Fruit fly (Drosophila melanogaster) whole organism, embryonic: ENCODE data around the gene P5CDh1.

Experiments
- CG15011 ChIP-seq: fragments of 200-800 bp; sonication (Bioruptor generic); optimal IDR thresholded peaks from 3 replicates; lab custom pipeline; 2018; ENCODE audit warnings: missing biosample characterization, mild to moderate bottlenecking, missing genetic modification characterization
- Dll ChIP-seq: fragments of 200-800 bp; sonication (Bioruptor generic); IDR thresholded peaks from 4 replicates; pipeline ENCODE4 v1.3.6; 2022; ENCODE audit warnings: missing biosample characterization, missing genetic modification characterization; ENCODE audit not compliant: partially characterized antibody
- Ssrp ChIP-seq: fragments of 200-800 bp; sonication (Bioruptor generic); optimal IDR thresholded peaks from 2 replicates; lab custom pipeline; 2018; ENCODE audit warnings: missing biosample characterization, mild to moderate bottlenecking, missing genetic modification characterization, moderate library complexity
- stwl ChIP-seq: fragments of 200-800 bp; sonication (Bioruptor generic); optimal IDR thresholded peaks from 3 replicates; lab custom pipeline; 2018; ENCODE audit warnings: missing biosample characterization, mild to moderate bottlenecking, missing genetic modification characterization, moderate library complexity
- tap ChIP-seq: fragments of 200-800 bp; optimal IDR thresholded peaks from 3 replicates; lab custom pipeline; 2019; ENCODE audit warnings: missing biosample characterization, mild to moderate bottlenecking, missing genetic modification characterization, moderate library complexity
- tio ChIP-seq: fragments of 200-800 bp; sonication (Bioruptor generic); optimal IDR thresholded peaks from 2 replicates; lab custom pipeline; 2017; ENCODE audit warnings: missing biosample characterization, missing genetic modification characterization, inconsistent platforms

DNA sequence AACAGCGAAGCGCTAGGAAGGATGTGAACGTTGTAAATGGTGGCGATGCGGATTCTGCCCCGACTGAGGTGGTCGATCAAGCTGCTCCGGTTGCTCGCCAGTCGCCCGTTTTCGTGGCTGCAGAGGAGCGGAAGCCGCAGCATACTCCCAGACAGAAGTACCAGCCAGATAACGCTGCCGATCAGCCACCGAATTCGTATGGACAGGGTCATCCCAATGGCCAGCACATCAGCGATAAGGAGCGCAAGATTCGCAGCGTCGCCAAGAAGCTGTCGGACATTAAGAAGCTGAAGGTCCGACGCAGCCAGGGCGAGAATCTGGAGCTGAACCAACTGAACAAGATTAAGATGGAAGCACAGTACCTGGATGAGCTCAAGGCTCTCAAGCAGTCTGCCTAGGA is 14.0 kb downstream of the P5CDh1 start:
- TF ChIP-seq tap (no peak), stwl (tag; lab: Kevin White, UChicago) (no peak), CG15011 (GFP tag; lab: Kevin White, UChicago) (no peak), Dll (GFP tag; lab: Robert Waterston, UW) (no peak), Ssrp (tag; lab: Kevin White, UChicago) (no peak), tio (GFP tag; lab: Kevin White, UChicago) (no peak)
